Worm (Caenorhabditis elegans): Measurements from ENCODE around the gene F48F5.8.

F48F5.8 gene

DNA sequence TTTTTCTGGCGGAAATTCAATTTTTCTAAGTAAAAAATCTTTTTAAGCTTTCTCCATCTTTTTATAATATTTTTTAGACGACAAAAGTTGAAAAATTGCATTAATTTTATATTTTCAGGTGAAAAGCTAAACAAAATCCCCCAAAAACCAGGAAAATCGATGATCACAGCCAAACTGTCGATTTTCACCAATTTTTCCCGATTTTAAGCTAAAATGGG is at the start of gene F48F5.8, which contains the start of gene fce-2:
F48F5.8 (plus strand) TSS at position 160 of the 218 bp plus-strand sequence.
fce-2 (plus strand) TSS at position 119 of the 218 bp plus-strand sequence.
- TF ChIP-seq ZK337.2 (GFP tag; IDR thresholded peaks at IDR 0.05) (no peak), hif-1 (tag; optimal IDR thresholded peaks at IDR 0.05) (no peak), D1046.2 (GFP tag; IDR thresholded peaks at IDR 0.05) (no peak), zip-11 (GFP tag; IDR thresholded peaks at IDR 0.05) (no peak), attf-4 (tag; optimal IDR thresholded peaks at IDR 0.05) (no peak), dmd-9 (GFP tag; IDR thresholded peaks at IDR 0.05) (no peak), arid-1 (GFP tag; conservative IDR thresholded peaks at IDR 0.05) (no peak), zip-2 (tag; optimal IDR thresholded peaks at IDR 0.05) (no peak)

DNA sequence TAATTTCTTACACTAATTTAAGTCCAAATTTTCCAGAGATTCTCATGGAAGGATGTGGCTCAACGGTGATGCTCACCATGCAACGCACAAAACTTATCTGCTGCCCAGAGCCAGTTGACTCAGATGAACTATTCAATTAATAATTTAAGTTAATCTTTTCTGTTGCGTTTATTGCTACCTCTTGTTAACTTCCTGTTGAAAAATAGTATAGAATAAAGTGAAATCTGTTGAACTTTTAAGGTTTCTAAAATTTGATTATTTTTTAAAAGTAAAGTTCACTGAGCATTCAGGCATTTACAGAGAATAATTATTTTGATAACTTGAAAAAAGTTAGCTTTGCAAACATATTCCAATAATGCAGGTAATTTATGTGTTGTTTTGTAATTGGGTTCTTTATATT is 49.1 kb upstream of the F48F5.8 start:
- peak in 1 of 2 experiments; percentile 92 for TF ChIP-seq unc-62 (GFP tag; optimal IDR thresholded peaks at IDR 0.05 in 1 of 2)
- TF ChIP-seq unc-62 (tag; optimal IDR thresholded peaks at IDR 0.05): no peak
- no peak for TF ChIP-seq cey-2 (tag; optimal IDR thresholded peaks at IDR 0.05; ENCODE audit: borderline replicate concordance, insufficient read depth)
- TF ChIP-seq ZK337.2 (GFP tag; IDR thresholded peaks at IDR 0.05): no peak
- TF ChIP-seq rbr-2 (tag; optimal IDR thresholded peaks at IDR 0.05): no peak
- no peak for TF ChIP-seq nhr-48 (tag; optimal IDR thresholded peaks at IDR 0.05)

DNA sequence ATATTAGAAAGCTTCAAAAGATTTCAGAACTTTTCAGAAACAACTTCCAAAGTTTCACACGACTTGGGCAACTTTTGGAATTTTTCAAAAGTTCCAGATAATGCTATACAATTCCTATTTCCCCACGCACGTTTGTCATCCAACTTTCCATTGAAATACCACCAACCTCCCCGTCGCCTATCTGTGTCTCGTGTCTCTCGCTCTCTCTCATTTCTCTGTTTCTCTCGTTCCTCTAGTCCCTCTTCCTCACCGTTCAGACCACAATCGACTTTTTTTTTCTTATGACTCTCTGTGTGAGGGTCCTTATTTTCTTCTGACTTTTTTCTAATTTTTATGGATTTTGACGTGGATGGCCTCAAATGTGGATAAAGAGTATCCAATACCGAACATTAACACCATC is 44.8 kb upstream of the F48F5.8 start, which contains the start of gene K02E2.6:
K02E2.6 (plus strand) TSS at position 242 of the 400 bp plus-strand sequence.
- TF ChIP-seq nhr-102 (tag; optimal IDR thresholded peaks at IDR 0.05) (no peak), tra-1 (GFP tag; IDR thresholded peaks at IDR 0.05) (no peak), hlh-30 (tag; optimal IDR thresholded peaks at IDR 0.05; ENCODE audit: insufficient read depth) (peak; percentile 54), duxl-1 (tag; optimal IDR thresholded peaks at IDR 0.05; ENCODE audit: poor library complexity) (peak; percentile 91), daf-16 (GFP tag; optimal IDR thresholded peaks at IDR 0.05) (no peak), daf-16 (tag; optimal IDR thresholded peaks at IDR 0.05) (peak; percentile 6), nhr-237 (tag; optimal IDR thresholded peaks at IDR 0.05) (no peak)

DNA sequence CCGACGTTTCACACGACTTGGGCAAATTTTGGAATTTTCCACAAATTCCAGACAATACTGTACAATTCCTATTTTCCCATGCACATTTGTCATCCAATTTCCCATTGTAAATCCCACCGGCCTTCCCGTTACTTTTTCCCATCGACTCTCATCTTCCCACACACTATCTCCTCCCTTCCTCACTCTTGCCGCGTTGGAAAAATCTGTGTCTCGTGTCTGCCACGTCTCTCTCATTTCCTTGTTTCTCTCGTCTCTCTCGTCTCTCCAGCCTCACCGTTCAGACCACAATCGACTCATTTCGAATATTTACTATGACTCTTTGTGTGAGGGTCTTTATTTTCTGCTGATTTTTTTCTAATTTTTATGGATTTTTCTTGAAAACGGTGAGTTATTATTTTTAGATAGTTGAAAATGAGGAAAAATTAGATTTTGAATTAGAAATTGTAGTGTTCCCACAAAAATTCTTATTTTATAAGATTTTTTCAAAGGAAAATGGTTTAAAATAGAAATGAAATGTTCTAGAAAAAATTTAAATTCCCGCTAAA is 42.0 kb upstream of the F48F5.8 start, which contains the start of gene K02E2.11:
K02E2.11 (plus strand) TSS at position 251 of the 545 bp plus-strand sequence.
- TF ChIP-seq hif-1 (tag; optimal IDR thresholded peaks at IDR 0.05) (no peak), F44E2.7 (GFP tag; IDR thresholded peaks at IDR 0.05) (no peak), lim-7 (GFP tag; IDR thresholded peaks at IDR 0.05) (no peak), ztf-7 (tag; optimal IDR thresholded peaks at IDR 0.05) (no peak), zag-1 (tag; optimal IDR thresholded peaks at IDR 0.05) (no peak), nhr-28 (tag; optimal IDR thresholded peaks at IDR 0.05) (peak; percentile 22), zip-11 (GFP tag; IDR thresholded peaks at IDR 0.05) (no peak), lin-39 (tag; optimal IDR thresholded peaks at IDR 0.05) (no peak), tag-97 (GFP tag; IDR thresholded peaks at IDR 0.05) (no peak), ces-1 (GFP tag; optimal IDR thresholded peaks at IDR 0.05) (no peak), nhr-77 (tag; optimal IDR thresholded peaks at IDR 0.05) (no peak), rbr-2 (tag; optimal IDR thresholded peaks at IDR 0.05) (peak; percentile 29), nhr-42 (GFP tag; IDR thresholded peaks at IDR 0.05) (no peak), dpl-1 (GFP tag; optimal IDR thresholded peaks at IDR 0.05) (peak; percentile 27), ctbp-1 (GFP tag; IDR thresholded peaks at IDR 0.05) (no peak), lin-38 (GFP tag; IDR thresholded peaks at IDR 0.05) (no peak), nhr-111 (GFP tag; optimal IDR thresholded peaks at IDR 0.05) (no peak), nhr-102 (tag; optimal IDR thresholded peaks at IDR 0.05) (no peak), D1046.2 (GFP tag; IDR thresholded peaks at IDR 0.05) (no peak), lsy-2 (tag; optimal IDR thresholded peaks at IDR 0.05) (peak in 1 of 2 experiments; percentile 60), F26F4.8 (GFP tag; conservative IDR thresholded peaks at IDR 0.05) (no peak), ama-1 (optimal IDR thresholded peaks at IDR 0.05) (no peak), mdt-29 (GFP tag; IDR thresholded peaks at IDR 0.05) (no peak), dve-1 (tag; optimal IDR thresholded peaks at IDR 0.05; ENCODE audit: insufficient read depth) (peak; percentile 58), hmg-1.1 (GFP tag; IDR thresholded peaks at IDR 0.05) (peak; percentile 71), vab-7 (GFP tag; IDR thresholded peaks at IDR 0.05) (no peak), ceh-82 (tag; optimal IDR thresholded peaks at IDR 0.05) (no peak), daf-16 (GFP tag; optimal IDR thresholded peaks at IDR 0.05) (no peak), daf-16 (tag; optimal IDR thresholded peaks at IDR 0.05) (peak; percentile 9), nhr-6 (tag; optimal IDR thresholded peaks at IDR 0.05) (peak; percentile 70), pha-4 (GFP tag; IDR thresholded peaks at IDR 0.05) (no peak), pha-4 (tag; optimal IDR thresholded peaks at IDR 0.05) (peak; percentile 25), aha-1 (tag) (no peak), unc-62 (GFP tag; optimal IDR thresholded peaks at IDR 0.05 in 1 of 2) (peak in 1 of 2 experiments; percentile 94), unc-62 (tag; optimal IDR thresholded peaks at IDR 0.05) (no peak), duxl-1 (tag; optimal IDR thresholded peaks at IDR 0.05; ENCODE audit: poor library complexity) (peak; percentile 93)

All from whole organism, L4 larva.